Comparison of ENCODE assay signal across 5 worm cellular contexts in genomic region chrII:6939873-6940272, ce11.
A peak's percentile ranks its signal among the peaks of the same experiment; 100 is the strongest.
TF ChIP-seq lines count a peak whose summit lies in the region.

No protein-coding gene starts in this region.

TF ChIP-seq in whole organism, L1 larva, 84 proteins besides CTCF, POLR2A, EP300 and RAD21:
- TF ChIP-seq lin-14 (GFP tag; optimal IDR thresholded peaks at IDR 0.05; lab: Kevin White, UChicago) (peak; percentile 3), nhr-90 (tag; optimal IDR thresholded peaks at IDR 0.05; lab: Kevin White, UChicago; ENCODE audit: poor library complexity) (no peak), vab-15 (tag; optimal IDR thresholded peaks at IDR 0.05; lab: Kevin White, UChicago) (no peak), lin-13 (GFP tag; optimal IDR thresholded peaks at IDR 0.05; lab: Kevin White, UChicago) (no peak), nhr-19 (GFP tag; conservative IDR thresholded peaks at IDR 0.05; lab: Robert Waterston, UW) (no peak), tlp-1 (tag; optimal IDR thresholded peaks at IDR 0.05; lab: Kevin White, UChicago) (no peak), snpc-4 (tag; optimal IDR thresholded peaks at IDR 0.05; lab: Kevin White, UChicago) (no peak), lir-3 (tag; optimal IDR thresholded peaks at IDR 0.05; lab: Kevin White, UChicago; ENCODE audit: poor library complexity) (no peak)
TF ChIP-seq in whole organism, L1 larva: peak in this region for 1.

TF ChIP-seq in whole organism, L2 larva, 48 proteins besides CTCF, POLR2A, EP300 and RAD21:
- TF ChIP-seq nhr-25 (tag; optimal IDR thresholded peaks at IDR 0.05; lab: Kevin White, UChicago), result peak; percentile 36
- no peak for TF ChIP-seq nhr-23 (tag; optimal IDR thresholded peaks at IDR 0.05; lab: Kevin White, UChicago)

TF ChIP-seq in whole organism, late embryonic, 69 proteins besides CTCF, POLR2A, EP300 and RAD21:
- peak; percentile 41 for TF ChIP-seq ref-2 (tag; optimal IDR thresholded peaks at IDR 0.05; lab: Kevin White, UChicago)
- TF ChIP-seq ceh-31 (tag; optimal IDR thresholded peaks at IDR 0.05; lab: Kevin White, UChicago), result peak; percentile 71
- no peak for TF ChIP-seq ztf-16 (tag; optimal IDR thresholded peaks at IDR 0.05; lab: Kevin White, UChicago)
- peak; percentile 14 for TF ChIP-seq ceh-34 (tag; optimal IDR thresholded peaks at IDR 0.05; lab: Kevin White, UChicago)
- TF ChIP-seq unc-42 (tag; optimal IDR thresholded peaks at IDR 0.05; lab: Kevin White, UChicago), result peak; percentile 9
- TF ChIP-seq sox-2 (GFP tag; IDR thresholded peaks at IDR 0.05; lab: Robert Waterston, UW), result peak; percentile 63; the same call in 1 of the 2 replicates
- TF ChIP-seq dve-1 (tag; optimal IDR thresholded peaks at IDR 0.05; lab: Kevin White, UChicago), result no peak

TF ChIP-seq in whole organism, midembryonic, 9 proteins besides CTCF, POLR2A, EP300 and RAD21:
- TF ChIP-seq ztf-23 (GFP tag; IDR thresholded peaks at IDR 0.05; lab: Robert Waterston, UW) (no peak), med-1 (GFP tag; optimal IDR thresholded peaks at IDR 0.05; lab: Kevin White, UChicago; ENCODE audit: insufficient read depth) (no peak), flt-1 (GFP tag; IDR thresholded peaks at IDR 0.05; lab: Robert Waterston, UW) (0 out of 2 replicates have a peak, but pooled peaks have one; percentile 7), ztf-29 (GFP tag; IDR thresholded peaks at IDR 0.05; lab: Robert Waterston, UW) (no peak), tab-1 (GFP tag; IDR thresholded peaks at IDR 0.05; lab: Robert Waterston, UW) (peak; percentile 38; the same call in 1 of the 2 replicates)
TF ChIP-seq in whole organism, midembryonic: peak in this region for 2.

TF ChIP-seq in whole organism, mixed stage, embryonic, 35 proteins besides CTCF, POLR2A, EP300 and RAD21:
- TF ChIP-seq cnd-1 (tag; optimal IDR thresholded peaks at IDR 0.05; lab: Kevin White, UChicago) (peak; percentile 60), zip-8 (tag; optimal IDR thresholded peaks at IDR 0.05; lab: Kevin White, UChicago) (peak; percentile 34), ces-1 (GFP tag; optimal IDR thresholded peaks at IDR 0.05; lab: Kevin White, UChicago) (peak; percentile 65), mls-2 (tag; optimal IDR thresholded peaks at IDR 0.05; lab: Kevin White, UChicago) (peak; percentile 80), ceh-43 (GFP tag; optimal IDR thresholded peaks at IDR 0.05; lab: Kevin White, UChicago) (peak; percentile 79), sem-2 (GFP tag; optimal IDR thresholded peaks at IDR 0.05; lab: Kevin White, UChicago) (no peak), nhr-12 (tag; optimal IDR thresholded peaks at IDR 0.05; lab: Kevin White, UChicago) (no peak), ham-2 (GFP tag; optimal IDR thresholded peaks at IDR 0.05; lab: Kevin White, UChicago) (peak; percentile 37), unc-39 (tag; optimal IDR thresholded peaks at IDR 0.05; lab: Kevin White, UChicago) (peak; percentile 41), lsy-2 (tag; optimal IDR thresholded peaks at IDR 0.05; lab: Kevin White, UChicago) (no peak), nhr-2 (tag; optimal IDR thresholded peaks at IDR 0.05; lab: Kevin White, UChicago) (peak; percentile 97), unc-120 (tag; optimal IDR thresholded peaks at IDR 0.05; lab: Kevin White, UChicago; ENCODE audit: poor library complexity, severe bottlenecking) (no peak), sptf-1 (tag; optimal IDR thresholded peaks at IDR 0.05; lab: Kevin White, UChicago) (peak; percentile 40)
